Worm (Caenorhabditis elegans): ENCODE results near the gene Y46H3D.1.
A peak's percentile ranks its signal among the peaks of the same experiment; 100 is the strongest.

DNA sequence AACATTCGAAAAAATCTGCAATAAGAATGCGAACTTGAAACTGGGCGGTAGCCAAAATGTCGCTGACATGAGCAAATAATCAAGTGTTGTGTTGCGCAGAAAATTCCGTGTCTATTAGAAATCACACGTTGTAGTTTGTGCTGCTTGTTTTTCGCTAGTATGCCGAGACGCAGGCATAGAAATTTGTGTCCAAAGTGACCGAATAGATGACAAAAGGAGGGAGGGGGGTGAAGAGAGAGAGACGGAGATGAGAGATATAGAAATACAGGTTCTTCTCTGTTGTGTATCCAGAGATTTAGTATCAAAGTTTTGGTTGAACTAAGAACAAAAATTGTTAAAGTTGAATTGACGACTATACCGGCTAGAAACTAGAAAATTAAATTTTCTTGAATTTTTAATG is 15.0 kb upstream of the Y46H3D.1 start:
- no peak for TF ChIP-seq lsy-2 (tag; optimal IDR thresholded peaks at IDR 0.05)
- TF ChIP-seq mep-1 (tag; optimal IDR thresholded peaks at IDR 0.05): peak; percentile 69
- TF ChIP-seq elt-1 (tag; optimal IDR thresholded peaks at IDR 0.05; ENCODE audit: borderline replicate concordance, insufficient read depth): peak; percentile 15
- no peak for TF ChIP-seq lin-32 (GFP tag; optimal IDR thresholded peaks at IDR 0.05)
- no peak for TF ChIP-seq nhr-76 (tag; optimal IDR thresholded peaks at IDR 0.05)
- no peak for TF ChIP-seq nhr-237 (tag; optimal IDR thresholded peaks at IDR 0.05)
- no peak for TF ChIP-seq sptf-1 (tag; optimal IDR thresholded peaks at IDR 0.05)
